Fruit fly (Drosophila melanogaster): Measurements from ENCODE around the gene sds22.

Gene sds22

dm6 chr3R:17401289-17401752 is 9.9 kb downstream of the sds22 start (continued):
- TF ChIP-seq z (GFP tag; IDR thresholded peaks at IDR 0.05) (no peak), D19B (GFP tag; optimal IDR thresholded peaks at IDR 0.05) (no peak), CG31388 (GFP tag; optimal IDR thresholded peaks at IDR 0.05) (no peak), unpg (GFP tag; optimal IDR thresholded peaks at IDR 0.05) (peak; percentile 49), CG10543 (GFP tag; optimal IDR thresholded peaks at IDR 0.05) (no peak), Ada2b (GFP tag; IDR thresholded peaks at IDR 0.05) (peak; percentile 51; the same call in 1 of the 2 replicates), CG3847 (GFP tag; IDR thresholded peaks at IDR 0.05) (peak; percentile 40), ewg (GFP tag; optimal IDR thresholded peaks at IDR 0.05) (peak; percentile 16), jigr1 (GFP tag; IDR thresholded peaks at IDR 0.05) (no peak), CG8478 (optimal IDR thresholded peaks at IDR 0.05) (no peak), nmo (GFP tag; optimal IDR thresholded peaks at IDR 0.05) (peak; percentile 54), Sox100B (GFP tag; optimal IDR thresholded peaks at IDR 0.05) (peak; percentile 17), H2.0 (GFP tag; IDR thresholded peaks at IDR 0.05) (peak; percentile 33; the same call in 1 of the 2 replicates), CoRest (tag; optimal IDR thresholded peaks at IDR 0.05) (peak; percentile 66), TFAM (GFP tag; optimal IDR thresholded peaks at IDR 0.05) (no peak), usp (GFP tag; optimal IDR thresholded peaks at IDR 0.05) (no peak), CG1529 (GFP tag; optimal IDR thresholded peaks at IDR 0.05) (no peak), ttk (GFP tag; IDR thresholded peaks at IDR 0.05) (no peak), CG15011 (GFP tag; optimal IDR thresholded peaks at IDR 0.05) (no peak), CG1233 (GFP tag; optimal IDR thresholded peaks at IDR 0.05) (no peak), CG10654 (GFP tag; optimal IDR thresholded peaks at IDR 0.05) (no peak), CG12942 (GFP tag; optimal IDR thresholded peaks at IDR 0.05) (peak; percentile 57), CG14710 (tag; optimal IDR thresholded peaks at IDR 0.05) (peak; percentile 2), Hr3 (GFP tag; optimal IDR thresholded peaks at IDR 0.05) (peak; percentile 53), bcd (GFP tag; optimal IDR thresholded peaks at IDR 0.05) (peak; percentile 47), Trl (optimal IDR thresholded peaks at IDR 0.05) (no peak), Trl (GFP tag; optimal IDR thresholded peaks at IDR 0.05) (peak; percentile 53), CG30020 (tag; optimal IDR thresholded peaks at IDR 0.05) (peak; percentile 91), CG9932 (GFP tag; IDR thresholded peaks at IDR 0.05) (peak; percentile 78), org-1 (GFP tag; optimal IDR thresholded peaks at IDR 0.05) (no peak), trem (tag; optimal IDR thresholded peaks at IDR 0.05) (peak; percentile 36), gfzf (GFP tag; optimal IDR thresholded peaks at IDR 0.05) (no peak), Atf-2 (GFP tag; optimal IDR thresholded peaks at IDR 0.05) (peak; percentile 47), gro (GFP tag; optimal IDR thresholded peaks at IDR 0.05) (peak; percentile 51), tin (GFP tag; optimal IDR thresholded peaks at IDR 0.05) (no peak), HLH3B (GFP tag; IDR thresholded peaks at IDR 0.05) (no peak), NK7.1 (GFP tag; optimal IDR thresholded peaks at IDR 0.05) (no peak), Ravus (GFP tag; IDR thresholded peaks at IDR 0.05) (no peak), bbx (GFP tag; IDR thresholded peaks at IDR 0.05; ENCODE audit: partially characterized antibody) (peak; percentile 82), cwo (GFP tag; optimal IDR thresholded peaks at IDR 0.05) (no peak), CG3726 (GFP tag; IDR thresholded peaks at IDR 0.05) (no peak), Doc2 (GFP tag; IDR thresholded peaks at IDR 0.05) (no peak), CG11560 (tag; IDR thresholded peaks at IDR 0.05) (no peak), CG8765 (GFP tag; IDR thresholded peaks at IDR 0.05) (no peak), dpn (GFP tag; optimal IDR thresholded peaks at IDR 0.05) (peak; percentile 61 to 70), Gug (GFP tag; IDR thresholded peaks at IDR 0.05) (no peak; the same call in 3 of the 4 replicates), CG13424 (tag; optimal IDR thresholded peaks at IDR 0.05) (peak; percentile 57), psq (GFP tag; optimal IDR thresholded peaks at IDR 0.05) (no peak), CG15073 (GFP tag; optimal IDR thresholded peaks at IDR 0.05) (no peak), dmrt11E (tag; optimal IDR thresholded peaks at IDR 0.05) (peak; percentile 15), Poxn (GFP tag; IDR thresholded peaks at IDR 0.05) (no peak), CG6254 (GFP tag; optimal IDR thresholded peaks at IDR 0.05) (no peak), Taf1 (GFP tag; IDR thresholded peaks at IDR 0.05) (no peak)

All from whole organism, embryonic.